Worm (Caenorhabditis elegans) whole organism, L4/young adult: Measurements from ENCODE around the gene nhr-270.

ENCODE experiments used
- W03F9.2 ChIP-seq: fragments of 150-350 bp; optimal IDR thresholded peaks from 2 replicates; lab custom pipeline; 2014; ENCODE audit warnings: missing biosample characterization, missing genetic modification characterization
- dao-5 ChIP-seq: sonication (generic microtip); optimal IDR thresholded peaks from 2 replicates; lab custom pipeline; 2016; ENCODE audit warnings: missing genotype, missing genetic modification characterization, moderate library complexity, missing compliant biosample characterization
- him-1 ChIP-seq: sonication (generic microtip); optimal IDR thresholded peaks from 2 replicates; lab custom pipeline; 2016; ENCODE audit warnings: missing genotype, missing genetic modification reagents, missing genetic modification characterization, missing compliant biosample characterization

nhr-270 gene

ce11 chrV:774875-775359 is 29.6 kb downstream of the nhr-270 start, which contains the start of gene srbc-58:
srbc-58 (plus strand) TSS chrV:774995.
- TF ChIP-seq dao-5 (tag; lab: Kevin White, UChicago) = no peak
- no peak for TF ChIP-seq W03F9.2 (tag; lab: Kevin White, UChicago)
- TF ChIP-seq him-1 (tag; lab: Kevin White, UChicago) = no peak

- no peak for TF ChIP-seq dao-5 (tag; lab: Kevin White, UChicago)
- TF ChIP-seq W03F9.2 (tag; lab: Kevin White, UChicago) = no peak
- TF ChIP-seq him-1 (tag; lab: Kevin White, UChicago) = no peak
Measured at ce11 chrV:774341-774740, 30.2 kb downstream of the nhr-270 start.

- TF ChIP-seq dao-5 (tag; lab: Kevin White, UChicago) (no peak), W03F9.2 (tag; lab: Kevin White, UChicago) (peak; percentile 79), him-1 (tag; lab: Kevin White, UChicago) (no peak)
Measured at ce11 chrV:773256-773655, 31.3 kb downstream of the nhr-270 start, which contains the start of gene sti-1. sti-1 (plus strand) TSS chrV:773518.

ce11 chrV:772210-772609 is 32.3 kb downstream of the nhr-270 start:
- no peak for TF ChIP-seq him-1 (tag; lab: Kevin White, UChicago)

- TF ChIP-seq W03F9.2 (tag; lab: Kevin White, UChicago) (no peak), dao-5 (tag; lab: Kevin White, UChicago) (no peak), him-1 (tag; lab: Kevin White, UChicago) (no peak)
Measured at ce11 chrV:764732-765131, 39.8 kb downstream of the nhr-270 start, which contains the start of gene str-238. str-238 (plus strand) TSS chrV:765032.

ce11 chrV:762340-762739 is 42.2 kb downstream of the nhr-270 start, which contains the start of gene srp-2:
srp-2 (plus strand) TSS chrV:762640.
- TF ChIP-seq him-1 (tag; lab: Kevin White, UChicago) (no peak), W03F9.2 (tag; lab: Kevin White, UChicago) (no peak), dao-5 (tag; lab: Kevin White, UChicago) (no peak)

ce11 chrV:761882-762281 is 42.7 kb downstream of the nhr-270 start, which contains the start of gene C05E4.12:
C05E4.12 (minus strand) TSS chrV:761982.
- no peak for TF ChIP-seq dao-5 (tag; lab: Kevin White, UChicago)
- TF ChIP-seq W03F9.2 (tag; lab: Kevin White, UChicago) = no peak
- no peak for TF ChIP-seq him-1 (tag; lab: Kevin White, UChicago)

ce11 chrV:761235-761634 is 43.3 kb downstream of the nhr-270 start, which contains the start of gene C05E4.15:
C05E4.15 (minus strand) TSS chrV:761335.
- no peak for TF ChIP-seq dao-5 (tag; lab: Kevin White, UChicago)
- TF ChIP-seq W03F9.2 (tag; lab: Kevin White, UChicago) = no peak
- TF ChIP-seq him-1 (tag; lab: Kevin White, UChicago) = no peak

- TF ChIP-seq him-1 (tag; lab: Kevin White, UChicago) (no peak), dao-5 (tag; lab: Kevin White, UChicago) (no peak), W03F9.2 (tag; lab: Kevin White, UChicago) (no peak)
Measured at ce11 chrV:756169-756568, 48.4 kb downstream of the nhr-270 start, which contains the start of gene str-20. str-20 (plus strand) TSS chrV:756469.

- no peak for TF ChIP-seq W03F9.2 (tag; lab: Kevin White, UChicago)
- no peak for TF ChIP-seq dao-5 (tag; lab: Kevin White, UChicago)
- TF ChIP-seq him-1 (tag; lab: Kevin White, UChicago) = no peak
Measured at ce11 chrV:752679-753333, 51.7 kb downstream of the nhr-270 start, which contains the start of the genes str-262 and srp-1. str-262 (minus strand) TSS chrV:752779. srp-1 (plus strand) TSS chrV:753283.
